Worm (Caenorhabditis elegans) whole organism, L1 larva: Measurements from ENCODE around the gene srsx-30.

ENCODE experiments used
- C16A3.4 ChIP-seq: fragments of 150-350 bp; optimal IDR thresholded peaks from 2 replicates; lab custom pipeline; 2014; ENCODE audit warnings: missing biosample characterization, missing genetic modification characterization
- C34B4.2 ChIP-seq: sonication (generic microtip); optimal IDR thresholded peaks from 2 replicates; lab custom pipeline; 2017; ENCODE audit warnings: mild to moderate bottlenecking, missing genetic modification characterization, missing compliant biosample characterization
- F16B12.6 ChIP-seq: fragments of 150-350 bp; optimal IDR thresholded peaks from 2 replicates; lab custom pipeline; 2014; ENCODE audit warnings: missing biosample characterization, missing genetic modification characterization
- Y116A8C.19 ChIP-seq: sonication (generic microtip); optimal IDR thresholded peaks from 2 replicates; lab custom pipeline; 2016; ENCODE audit warnings: missing compliant biosample characterization, missing genetic modification characterization, borderline replicate concordance
- aly-2 ChIP-seq: fragments of 150-350 bp; optimal IDR thresholded peaks from 2 replicates; lab custom pipeline; 2014; ENCODE audit warnings: missing biosample characterization, missing genetic modification characterization
- ama-1 ChIP-seq: fragments of 150-350 bp; optimal IDR thresholded peaks from 2 replicates; lab custom pipeline; 2014
- blmp-1 ChIP-seq: fragments of 150-350 bp; optimal IDR thresholded peaks from 2 replicates; lab custom pipeline; 2014; ENCODE audit warnings: missing biosample characterization, missing genetic modification characterization
- ceh-88 ChIP-seq: fragments of 200-800 bp; sonication (Bioruptor generic); IDR thresholded peaks from 2 replicates; pipeline ENCODE4 v1.3.6; 2022; ENCODE audit warnings: missing genetic modification characterization, missing compliant biosample characterization
- dsc-1 ChIP-seq: sonication (generic microtip); optimal IDR thresholded peaks from 2 replicates; lab custom pipeline; 2016; ENCODE audit warnings: mild to moderate bottlenecking, missing genetic modification characterization, missing compliant biosample characterization
- efl-1 ChIP-seq, 4 experiments: fragments of 150-350 bp; optimal IDR thresholded peaks in 3 of 4; peaks in 1 of 4; 1 replicate in 1 of 4; 2 replicates in 3 of 4; lab custom pipeline; 2014; ENCODE audit warnings: missing biosample characterization in 2 of 4, missing genetic modification characterization in 2 of 4, missing genetic modification reagents in 2 of 4
- egl-13 ChIP-seq: sonication (generic microtip); optimal IDR thresholded peaks from 2 replicates; lab custom pipeline; 2016; ENCODE audit warnings: missing genotype, missing genetic modification reagents, missing genetic modification characterization, missing compliant biosample characterization
- egl-27 ChIP-seq, 2 experiments: fragments of 150-350 bp in 1 of 2; sonication (generic microtip); optimal IDR thresholded peaks; 3 replicates each; lab custom pipeline; 2017 to 2018; ENCODE audit warnings: missing biosample characterization in 2 of 2, missing genetic modification characterization in 2 of 2, missing genetic modification reagents in 2 of 2
- elt-2 ChIP-seq: sonication (generic microtip); optimal IDR thresholded peaks from 2 replicates; lab custom pipeline; 2016; ENCODE audit warnings: missing genetic modification characterization, mild to moderate bottlenecking, inconsistent platforms, missing compliant biosample characterization, missing genetic modification reagents
- elt-3 ChIP-seq, 6 experiments: fragments of 150-350 bp in 1 of 6; sonication (generic microtip); optimal IDR thresholded peaks; 2 replicates each; lab custom pipeline; 2017 to 2018; ENCODE audit warnings: missing biosample characterization in 6 of 6, missing genetic modification characterization in 6 of 6, inconsistent platforms in 1 of 6
- ets-5 ChIP-seq: fragments of 200-800 bp; sonication (Bioruptor generic); IDR thresholded peaks from 2 replicates; pipeline ENCODE4 v1.3.6; 2022; ENCODE audit warnings: missing genetic modification characterization, missing compliant biosample characterization
- fkh-10 ChIP-seq: sonication (generic microtip); optimal IDR thresholded peaks from 2 replicates; lab custom pipeline; 2017; ENCODE audit warnings: missing biosample characterization, missing genetic modification reagents, missing genetic modification characterization
- fkh-4 ChIP-seq: sonication (generic microtip); optimal IDR thresholded peaks from 2 replicates; lab custom pipeline; 2016; ENCODE audit warnings: missing compliant biosample characterization, missing genetic modification characterization, borderline replicate concordance
- fos-1 ChIP-seq: fragments of 150-350 bp; optimal IDR thresholded peaks from 2 replicates; lab custom pipeline; 2014; ENCODE audit warnings: missing biosample characterization, missing genetic modification characterization
- grh-1 ChIP-seq: fragments of 200-800 bp; sonication (Bioruptor generic); IDR thresholded peaks from 2 replicates; pipeline ENCODE4 v1.3.6; 2022; ENCODE audit warnings: missing genetic modification reagents, missing genetic modification characterization, missing compliant biosample characterization
- lin-15B ChIP-seq: fragments of 150-350 bp; sonication (generic microtip); optimal IDR thresholded peaks from 3 replicates; lab custom pipeline; 2014; ENCODE audit warnings: missing biosample characterization, missing genetic modification characterization
- lin-35 ChIP-seq, 2 experiments: fragments of 150-350 bp; optimal IDR thresholded peaks; 2 replicates each; lab custom pipeline; 2014; ENCODE audit warnings: missing biosample characterization in 2 of 2, missing genetic modification characterization in 2 of 2, missing genetic modification reagents in 2 of 2
- lin-39 ChIP-seq: fragments of 150-350 bp; optimal IDR thresholded peaks from 2 replicates; lab custom pipeline; 2014; ENCODE audit warnings: missing biosample characterization, missing genetic modification reagents, missing genetic modification characterization
- lir-3 ChIP-seq: sonication (generic microtip); optimal IDR thresholded peaks from 2 replicates; lab custom pipeline; 2016; ENCODE audit warnings: mild to moderate bottlenecking, missing genetic modification characterization, moderate library complexity, missing compliant biosample characterization; ENCODE audit not compliant: poor library complexity
- mef-2 ChIP-seq: fragments of 150-350 bp; optimal IDR thresholded peaks from 2 replicates; lab custom pipeline; 2014; ENCODE audit warnings: missing biosample characterization, missing genetic modification characterization
- pag-3 ChIP-seq: sonication (generic microtip); optimal IDR thresholded peaks from 2 replicates; lab custom pipeline; 2017; ENCODE audit warnings: missing genetic modification characterization, mild to moderate bottlenecking, missing compliant biosample characterization, antibody characterized with exemption, borderline replicate concordance; ENCODE audit not compliant: insufficient read depth
- pax-3 ChIP-seq: fragments of 200-800 bp; sonication (Bioruptor generic); optimal IDR thresholded peaks from 2 replicates; lab custom pipeline; 2018; ENCODE audit warnings: mild to moderate bottlenecking, missing genetic modification characterization, moderate library complexity, missing compliant biosample characterization
- pqm-1 ChIP-seq: sonication (generic microtip); optimal IDR thresholded peaks from 3 replicates; lab custom pipeline; 2017; ENCODE audit warnings: missing biosample characterization, missing genetic modification characterization
- rnt-1 ChIP-seq: sonication (generic microtip); optimal IDR thresholded peaks from 2 replicates; lab custom pipeline; 2016; ENCODE audit warnings: mild to moderate bottlenecking, missing genetic modification characterization, moderate library complexity, missing compliant biosample characterization
- skn-1 ChIP-seq: fragments of 150-350 bp; optimal IDR thresholded peaks from 2 replicates; lab custom pipeline; 2014; ENCODE audit warnings: missing biosample characterization, missing genetic modification characterization
- snu-23 ChIP-seq: sonication (generic microtip); optimal IDR thresholded peaks from 2 replicates; lab custom pipeline; 2016; ENCODE audit warnings: missing genetic modification characterization, missing compliant biosample characterization
- sup-37 ChIP-seq: fragments of 200-800 bp; sonication (Bioruptor generic); optimal IDR thresholded peaks from 2 replicates; lab custom pipeline; 2018; ENCODE audit warnings: mild to moderate bottlenecking, missing genetic modification characterization, missing compliant biosample characterization
- unc-130 ChIP-seq: fragments of 150-350 bp; optimal IDR thresholded peaks from 2 replicates; lab custom pipeline; 2017; ENCODE audit warnings: missing biosample characterization, missing genetic modification characterization, inconsistent platforms
- unc-62 ChIP-seq: fragments of 150-350 bp; optimal IDR thresholded peaks from 2 replicates; lab custom pipeline; 2014; ENCODE audit warnings: missing biosample characterization, missing genetic modification reagents, missing genetic modification characterization
- vab-15 ChIP-seq: sonication (generic microtip); optimal IDR thresholded peaks from 2 replicates; lab custom pipeline; 2017; ENCODE audit warnings: missing genotype, mild to moderate bottlenecking, missing genetic modification characterization, missing compliant biosample characterization
- zag-1 ChIP-seq: fragments of 150-350 bp; optimal IDR thresholded peaks from 2 replicates; lab custom pipeline; 2014; ENCODE audit warnings: missing biosample characterization, missing genetic modification characterization

Gene srsx-30

ce11 chrV:10117465-10117864, 41.2 kb upstream of the srsx-30 start, which contains the start of gene C08B6.5:
Gene C08B6.5, plus strand, starts transcription at chrV:10117765.
- no peak for TF ChIP-seq aly-2 (tag; lab: Kevin White, UChicago)
- TF ChIP-seq Y116A8C.19 (tag; lab: Kevin White, UChicago), result no peak
- TF ChIP-seq vab-15 (tag; lab: Kevin White, UChicago), result no peak
- TF ChIP-seq pax-3, result no peak
- no peak for TF ChIP-seq skn-1

- TF ChIP-seq fos-1 (no peak), grh-1 (GFP tag; lab: Robert Waterston, UW) (no peak), efl-1 (optimal IDR thresholded peaks at IDR 0.05; lab: Kevin White, UChicago) (no peak), efl-1 (GFP tag; optimal IDR thresholded peaks at IDR 0.05 in 1 of 2; lab: Kevin White, UChicago) (peak in 1 of 2 experiments; percentile 90), ama-1 (lab: Kevin White, UChicago) (no peak), lin-35 (GFP tag; optimal IDR thresholded peaks at IDR 0.05; lab: Kevin White, UChicago) (no peak)
Measured at ce11 chrV:10120898-10121297, 37.7 kb upstream of the srsx-30 start, which contains the start of gene srxa-18. Gene srxa-18, minus strand, starts transcription at chrV:10120997.

- TF ChIP-seq lin-15B (tag; lab: Kevin White, UChicago), result no peak
- no peak for TF ChIP-seq lin-35 (GFP tag; optimal IDR thresholded peaks at IDR 0.05; lab: Kevin White, UChicago)
- no peak for TF ChIP-seq sup-37 (GFP tag; lab: Kevin White, UChicago)
- no peak for TF ChIP-seq ceh-88 (GFP tag; lab: Robert Waterston, UW)
- no peak for TF ChIP-seq egl-27 (tag; optimal IDR thresholded peaks at IDR 0.05; lab: Kevin White, UChicago)
- no peak for TF ChIP-seq egl-13 (tag; lab: Kevin White, UChicago)
- TF ChIP-seq unc-130 (tag; lab: Kevin White, UChicago), result no peak
- TF ChIP-seq elt-3 (tag; optimal IDR thresholded peaks at IDR 0.05; lab: Kevin White, UChicago), result no peak
Measured at ce11 chrV:10122670-10123069, 36.0 kb upstream of the srsx-30 start, which contains the start of gene srxa-19. Gene srxa-19, minus strand, starts transcription at chrV:10122770.

ce11 chrV:10123324-10123723, 35.3 kb upstream of the srsx-30 start, which contains the start of gene C08B6.6:
Gene C08B6.6, plus strand, starts transcription at chrV:10123624.
- TF ChIP-seq lin-39 (tag; lab: Kevin White, UChicago) (no peak), pax-3 (no peak), fkh-10 (GFP tag; lab: Kevin White, UChicago) (no peak), rnt-1 (tag; lab: Kevin White, UChicago) (no peak), fkh-4 (tag; lab: Kevin White, UChicago) (no peak), snu-23 (no peak), mef-2 (tag; lab: Kevin White, UChicago) (no peak), dsc-1 (tag; lab: Kevin White, UChicago) (no peak), pag-3 (tag; lab: Kevin White, UChicago) (no peak), zag-1 (no peak), fos-1 (no peak), C16A3.4 (no peak), elt-3 (tag; optimal IDR thresholded peaks at IDR 0.05; lab: Kevin White, UChicago) (no peak), F16B12.6 (tag; lab: Kevin White, UChicago) (no peak), unc-62 (GFP tag; lab: Kevin White, UChicago) (no peak), efl-1 (optimal IDR thresholded peaks at IDR 0.05; lab: Kevin White, UChicago) (no peak), efl-1 (GFP tag; optimal IDR thresholded peaks at IDR 0.05 in 1 of 2; lab: Kevin White, UChicago) (no peak), pqm-1 (tag; lab: Kevin White, UChicago) (no peak), C34B4.2 (no peak)

- TF ChIP-seq ets-5, result no peak
- peak in 1 of 6 experiments; percentile 23 for TF ChIP-seq elt-3 (tag; optimal IDR thresholded peaks at IDR 0.05; lab: Kevin White, UChicago)
- TF ChIP-seq elt-2 (tag; lab: Kevin White, UChicago), result peak; percentile 34
- TF ChIP-seq blmp-1 (tag; lab: Kevin White, UChicago), result peak; percentile 19
- no peak for TF ChIP-seq lir-3 (tag; lab: Kevin White, UChicago)
Measured at ce11 chrV:10124799-10125548, 33.7 kb upstream of the srsx-30 start, which contains the start of gene C08B6.10. Gene C08B6.10, plus strand, starts transcription at chrV:10125498.
